Fruit fly (Drosophila melanogaster): ENCODE measurements around the gene CG33272.

Gene CG33272

DNA sequence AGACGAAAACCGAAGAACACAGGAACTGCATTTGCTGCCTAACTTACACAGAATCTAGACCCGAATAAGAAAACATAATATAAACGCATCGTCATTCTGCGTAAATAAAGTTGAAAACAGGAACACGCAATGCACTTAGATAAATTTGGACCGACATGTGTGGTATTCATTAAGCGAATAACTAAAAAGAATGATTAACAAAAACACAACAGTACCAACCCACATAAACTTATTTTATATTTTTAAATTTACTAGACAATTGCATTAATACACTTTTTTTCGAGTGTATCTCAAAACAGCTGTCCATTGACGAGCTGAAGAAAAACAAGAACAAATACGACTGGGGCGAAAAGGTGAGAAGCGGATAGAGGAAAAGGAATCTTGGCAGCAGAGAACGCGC, 43.9 kb upstream of the CG33272 start (continued):
- TF ChIP-seq CG3847 (GFP tag; IDR thresholded peaks at IDR 0.05) (0 out of 2 replicates have a peak, but pooled peaks have one; percentile 15), onecut (GFP tag; IDR thresholded peaks at IDR 0.05) (peak; percentile 79), CG12219 (GFP tag; optimal IDR thresholded peaks at IDR 0.05) (peak; percentile 71), GATAe (GFP tag; conservative IDR thresholded peaks at IDR 0.05) (no peak), Atf6 (GFP tag; IDR thresholded peaks at IDR 0.05) (peak; percentile 45; the same call in 1 of the 2 replicates), ac (GFP tag; optimal IDR thresholded peaks at IDR 0.05) (peak; percentile 98), Hr78 (GFP tag; optimal IDR thresholded peaks at IDR 0.05) (peak in 1 of 2 experiments; percentile 60), BEAF-32 (GFP tag; optimal IDR thresholded peaks at IDR 0.05) (no peak), Dip3 (GFP tag; optimal IDR thresholded peaks at IDR 0.05) (no peak), CG1647 (GFP tag; optimal IDR thresholded peaks at IDR 0.05) (peak; percentile 39), MTF-1 (GFP tag; optimal IDR thresholded peaks at IDR 0.05; ENCODE audit: borderline replicate concordance) (peak; percentile 83), CG6683 (GFP tag; optimal IDR thresholded peaks at IDR 0.05) (peak; percentile 32), CG15479 (GFP tag; optimal IDR thresholded peaks at IDR 0.05) (peak; percentile 55), CG3065 (GFP tag; optimal IDR thresholded peaks at IDR 0.05) (peak; percentile 73), CG13775 (GFP tag; optimal IDR thresholded peaks at IDR 0.05) (peak; percentile 82), CG4328 (GFP tag; optimal IDR thresholded peaks at IDR 0.05) (no peak), Lpt (GFP tag; optimal IDR thresholded peaks at IDR 0.05) (no peak), Hsf (GFP tag; optimal IDR thresholded peaks at IDR 0.05) (peak; percentile 86), CG13624 (GFP tag; optimal IDR thresholded peaks at IDR 0.05) (peak; percentile 48), CG33213 (GFP tag; optimal IDR thresholded peaks at IDR 0.05) (peak; percentile 64), CG2120 (GFP tag; optimal IDR thresholded peaks at IDR 0.05) (peak; percentile 53), stwl (tag; optimal IDR thresholded peaks at IDR 0.05) (peak; percentile 74), Abd-B (GFP tag; optimal IDR thresholded peaks at IDR 0.05) (peak; percentile 84), CG17568 (GFP tag; optimal IDR thresholded peaks at IDR 0.05) (peak; percentile 81), CG32767 (GFP tag; IDR thresholded peaks at IDR 0.05) (peak; percentile 61; the same call in 1 of the 2 replicates), unc-4 (GFP tag; IDR thresholded peaks at IDR 0.05; ENCODE audit: partially characterized antibody) (no peak), ci (GFP tag; IDR thresholded peaks at IDR 0.05) (peak; percentile 89), sob (GFP tag; IDR thresholded peaks at IDR 0.05) (peak; percentile 64), otp (GFP tag; IDR thresholded peaks at IDR 0.05) (peak; percentile 88), NfI (GFP tag; optimal IDR thresholded peaks at IDR 0.05) (peak; percentile 54), phol (tag; optimal IDR thresholded peaks at IDR 0.05) (peak; percentile 91), CG6654 (GFP tag; optimal IDR thresholded peaks at IDR 0.05) (peak; percentile 48), disco-r (GFP tag; optimal IDR thresholded peaks at IDR 0.05) (peak; percentile 68), HLH3B (GFP tag; IDR thresholded peaks at IDR 0.05) (peak; percentile 69), CG4282 (GFP tag; optimal IDR thresholded peaks at IDR 0.05) (no peak), pum (GFP tag; optimal IDR thresholded peaks at IDR 0.05) (peak; percentile 79), CG4360 (GFP tag; IDR thresholded peaks at IDR 0.05) (peak; percentile 56; the same call in 1 of the 2 replicates), crol (GFP tag; IDR thresholded peaks at IDR 0.05) (no peak), CG8765 (GFP tag; IDR thresholded peaks at IDR 0.05) (peak; percentile 88), knrl (GFP tag; IDR thresholded peaks at IDR 0.05; ENCODE audit: partially characterized antibody) (no peak), Adf1 (GFP tag; IDR thresholded peaks at IDR 0.05) (no peak), peb (GFP tag; IDR thresholded peaks at IDR 0.05) (peak; percentile 66), Fer3 (tag; optimal IDR thresholded peaks at IDR 0.05) (peak; percentile 64), ems (GFP tag; optimal IDR thresholded peaks at IDR 0.05) (peak; percentile 82), CG1529 (GFP tag; optimal IDR thresholded peaks at IDR 0.05) (peak; percentile 85), CG3726 (GFP tag; IDR thresholded peaks at IDR 0.05) (0 out of 3 replicates have a peak, but pooled peaks have one; percentile 49), Stat92E (GFP tag; optimal IDR thresholded peaks at IDR 0.05) (peak in 1 of 3 experiments; percentile 94), CG12391 (tag; optimal IDR thresholded peaks at IDR 0.05) (peak; percentile 90)
